Worm (Caenorhabditis elegans): ENCODE results near the gene F40G9.18.

DNA sequence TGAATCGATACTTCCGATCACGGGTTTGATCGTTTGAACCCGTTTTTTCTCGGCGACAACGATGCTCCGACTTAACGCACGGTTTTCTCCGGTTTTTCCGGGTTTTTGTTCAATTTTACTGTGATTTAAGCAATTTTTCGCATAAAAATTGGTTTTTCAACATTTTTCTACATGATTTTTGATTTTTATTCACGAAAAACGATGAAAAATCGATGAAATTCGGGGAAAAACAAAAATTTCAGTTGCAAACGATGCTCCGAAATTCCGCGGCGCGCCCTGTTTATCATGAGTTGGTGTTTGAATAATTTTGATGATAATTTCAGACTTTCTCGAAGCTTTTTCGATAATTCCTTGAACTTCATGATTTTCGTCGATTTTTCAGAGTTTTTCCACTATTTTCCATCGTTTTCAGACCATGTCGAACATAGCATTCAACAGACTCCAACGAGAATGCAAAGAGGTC lies 19.1 kb upstream of the F40G9.18 start, which contains the start of gene ubc-20:
- no peak for TF ChIP-seq lin-13 (GFP tag; optimal IDR thresholded peaks at IDR 0.05)
- no peak for TF ChIP-seq mab-9 (GFP tag; IDR thresholded peaks at IDR 0.05)
- no peak for TF ChIP-seq lin-14 (GFP tag; optimal IDR thresholded peaks at IDR 0.05)
- TF ChIP-seq unc-98 (GFP tag; IDR thresholded peaks at IDR 0.05): no peak
- TF ChIP-seq mef-2 (tag; optimal IDR thresholded peaks at IDR 0.05): no peak

All from whole organism, L1 larva.